Worm (Caenorhabditis elegans): ENCODE results near the gene snf-7.

snf-7 gene

DNA sequence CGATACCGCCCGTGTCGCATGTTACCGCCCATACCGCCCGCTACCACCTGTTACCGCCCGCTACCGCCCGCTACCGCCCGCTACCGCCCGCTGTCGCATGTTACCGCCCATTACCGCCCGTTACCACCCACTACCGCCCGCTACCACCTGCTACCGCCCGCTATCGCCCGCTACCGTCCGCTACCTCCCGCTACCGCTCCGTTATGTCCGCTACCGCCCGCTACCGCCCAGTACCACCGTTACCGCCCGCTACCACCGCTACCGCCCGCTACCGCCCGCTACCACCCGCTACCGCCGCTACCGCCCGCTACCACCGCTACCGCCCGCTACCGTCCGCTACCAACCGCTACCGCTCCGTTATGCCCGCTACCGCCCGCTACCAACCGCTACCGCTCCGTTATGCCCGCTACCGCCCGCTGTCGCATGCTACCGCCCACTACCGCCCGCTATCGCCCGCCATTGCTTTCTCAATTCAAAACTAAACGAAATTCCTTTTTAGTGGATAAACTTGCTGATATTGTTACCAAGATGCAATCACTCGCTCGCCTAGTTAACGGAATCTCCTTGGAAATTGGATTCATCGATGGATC lies 27.3 kb downstream of the snf-7 start:
- TF ChIP-seq flt-1 (GFP tag; IDR thresholded peaks at IDR 0.05) (peak; percentile 7; the same call in 1 of the 2 replicates), pes-1 (GFP tag; IDR thresholded peaks at IDR 0.05) (peak; percentile 49), ceh-13 (GFP tag; optimal IDR thresholded peaks at IDR 0.05) (no peak), scrt-1 (GFP tag; IDR thresholded peaks at IDR 0.05) (peak; percentile 47; the same call in 1 of the 2 replicates), B0310.2 (tag; optimal IDR thresholded peaks at IDR 0.05) (peak; percentile 17), tbx-37 (GFP tag; conservative IDR thresholded peaks at IDR 0.05) (no peak)

DNA sequence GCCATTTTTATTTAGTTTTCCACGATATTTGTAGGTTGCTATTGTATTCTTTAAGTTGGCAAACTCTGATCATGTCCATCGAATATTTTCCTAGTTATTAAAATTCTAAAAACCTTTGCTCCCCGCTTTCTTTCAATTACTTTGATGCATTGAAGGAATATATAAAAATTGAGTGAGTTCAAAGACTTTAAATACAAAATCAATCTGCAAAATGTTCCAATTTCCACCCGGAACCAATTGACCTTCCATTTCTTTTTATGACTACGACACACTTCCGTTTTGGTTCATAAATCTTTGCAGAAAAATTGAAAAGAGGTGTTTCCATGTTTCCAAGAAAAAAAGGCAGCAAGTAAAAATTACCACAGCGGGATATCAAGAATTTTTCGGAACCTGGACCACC lies 34.5 kb downstream of the snf-7 start, which contains the start of gene F54F12.2:
Gene F54F12.2 (plus strand): TSS at position 301 of the 400 bp plus-strand sequence.
- no peak for TF ChIP-seq flt-1 (GFP tag; IDR thresholded peaks at IDR 0.05)
- TF ChIP-seq ceh-36 (tag; optimal IDR thresholded peaks at IDR 0.05), result no peak
- TF ChIP-seq tra-4 (tag; optimal IDR thresholded peaks at IDR 0.05), result no peak
- no peak for TF ChIP-seq ets-7 (tag; optimal IDR thresholded peaks at IDR 0.05)
- TF ChIP-seq tbx-11 (GFP tag; IDR thresholded peaks at IDR 0.05), result no peak
- no peak for TF ChIP-seq aly-1 (tag; optimal IDR thresholded peaks at IDR 0.05)
- no peak for TF ChIP-seq hmbx-1 (tag; optimal IDR thresholded peaks at IDR 0.05)
- TF ChIP-seq hmg-4 (GFP tag; optimal IDR thresholded peaks at IDR 0.05), result no peak
- no peak for TF ChIP-seq ceh-13 (GFP tag; optimal IDR thresholded peaks at IDR 0.05)
- no peak for TF ChIP-seq scrt-1 (GFP tag; IDR thresholded peaks at IDR 0.05)
- no peak for TF ChIP-seq sea-1 (GFP tag; conservative IDR thresholded peaks at IDR 0.05)
- no peak for TF ChIP-seq pes-1 (GFP tag; IDR thresholded peaks at IDR 0.05)
- TF ChIP-seq F13C5.2 (tag; optimal IDR thresholded peaks at IDR 0.05), result no peak
- no peak for TF ChIP-seq B0310.2 (tag; optimal IDR thresholded peaks at IDR 0.05)
- no peak for TF ChIP-seq tbx-37 (GFP tag; conservative IDR thresholded peaks at IDR 0.05)
- no peak for TF ChIP-seq hnd-1 (tag; optimal IDR thresholded peaks at IDR 0.05)

DNA sequence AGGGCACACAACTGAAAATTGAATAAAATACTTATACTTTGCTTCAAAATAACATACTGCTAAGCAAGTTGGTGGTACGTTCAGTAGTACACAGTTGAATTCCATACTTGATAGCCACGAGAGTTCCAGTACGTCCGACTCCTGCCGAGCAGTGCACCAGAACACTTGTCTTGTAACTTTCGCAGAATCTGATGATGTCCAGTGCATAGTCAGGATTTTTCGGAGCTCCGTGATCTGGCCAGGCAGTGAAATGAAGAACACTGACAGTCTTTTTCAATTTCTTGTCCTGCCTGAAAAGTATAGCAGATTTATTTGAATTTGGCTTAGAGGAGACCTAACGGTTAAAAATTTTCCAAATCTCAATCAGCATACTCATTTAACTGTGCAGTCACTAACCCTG lies 44.7 kb downstream of the snf-7 start:
- no peak for TF ChIP-seq aly-1 (tag; optimal IDR thresholded peaks at IDR 0.05)
- TF ChIP-seq tra-4 (tag; optimal IDR thresholded peaks at IDR 0.05), result no peak
- TF ChIP-seq hnd-1 (tag; optimal IDR thresholded peaks at IDR 0.05), result no peak
- TF ChIP-seq scrt-1 (GFP tag; IDR thresholded peaks at IDR 0.05), result no peak
- no peak for TF ChIP-seq flt-1 (GFP tag; IDR thresholded peaks at IDR 0.05)
- no peak for TF ChIP-seq F13C5.2 (tag; optimal IDR thresholded peaks at IDR 0.05)
- TF ChIP-seq ceh-13 (GFP tag; optimal IDR thresholded peaks at IDR 0.05), result no peak
- TF ChIP-seq hmg-4 (GFP tag; optimal IDR thresholded peaks at IDR 0.05), result no peak
- TF ChIP-seq pes-1 (GFP tag; IDR thresholded peaks at IDR 0.05), result no peak
- no peak for TF ChIP-seq sea-1 (GFP tag; conservative IDR thresholded peaks at IDR 0.05)
- TF ChIP-seq tbx-11 (GFP tag; IDR thresholded peaks at IDR 0.05), result no peak
- TF ChIP-seq ets-7 (tag; optimal IDR thresholded peaks at IDR 0.05), result no peak
- no peak for TF ChIP-seq ceh-36 (tag; optimal IDR thresholded peaks at IDR 0.05)
- TF ChIP-seq B0310.2 (tag; optimal IDR thresholded peaks at IDR 0.05), result no peak

DNA sequence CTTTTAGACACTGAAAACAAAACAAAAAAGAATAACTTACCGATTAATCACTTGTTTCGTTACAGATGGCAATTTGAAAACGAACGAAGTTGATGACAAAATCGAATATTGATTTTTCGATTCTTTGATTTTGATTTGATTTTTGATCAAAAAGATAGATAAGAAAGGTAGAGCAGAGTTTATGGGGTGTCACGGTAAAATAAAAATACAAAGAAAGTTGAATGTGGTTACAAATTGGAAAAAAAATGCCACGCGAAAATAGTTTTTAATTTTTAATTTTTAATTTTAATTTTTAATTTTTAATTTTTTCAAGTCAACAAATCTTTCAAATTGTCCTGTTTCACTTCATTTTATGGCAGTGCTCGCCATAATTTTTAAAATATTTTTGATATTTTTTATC lies 50.1 kb downstream of the snf-7 start, which contains the start of gene F54F12.1:
Gene F54F12.1 (minus strand): TSS at position 101 of the 400 bp plus-strand sequence.
- TF ChIP-seq hmg-4 (GFP tag; optimal IDR thresholded peaks at IDR 0.05) (no peak), pes-1 (GFP tag; IDR thresholded peaks at IDR 0.05) (no peak), hmbx-1 (tag; optimal IDR thresholded peaks at IDR 0.05) (no peak), ceh-13 (GFP tag; optimal IDR thresholded peaks at IDR 0.05) (no peak), B0310.2 (tag; optimal IDR thresholded peaks at IDR 0.05) (no peak), tra-4 (tag; optimal IDR thresholded peaks at IDR 0.05) (no peak), tbx-11 (GFP tag; IDR thresholded peaks at IDR 0.05) (no peak), ama-1 (optimal IDR thresholded peaks at IDR 0.05) (no peak), ceh-36 (tag; optimal IDR thresholded peaks at IDR 0.05) (no peak), F13C5.2 (tag; optimal IDR thresholded peaks at IDR 0.05) (no peak), scrt-1 (GFP tag; IDR thresholded peaks at IDR 0.05) (no peak), hnd-1 (tag; optimal IDR thresholded peaks at IDR 0.05) (no peak), tbx-37 (GFP tag; conservative IDR thresholded peaks at IDR 0.05) (no peak)

DNA sequence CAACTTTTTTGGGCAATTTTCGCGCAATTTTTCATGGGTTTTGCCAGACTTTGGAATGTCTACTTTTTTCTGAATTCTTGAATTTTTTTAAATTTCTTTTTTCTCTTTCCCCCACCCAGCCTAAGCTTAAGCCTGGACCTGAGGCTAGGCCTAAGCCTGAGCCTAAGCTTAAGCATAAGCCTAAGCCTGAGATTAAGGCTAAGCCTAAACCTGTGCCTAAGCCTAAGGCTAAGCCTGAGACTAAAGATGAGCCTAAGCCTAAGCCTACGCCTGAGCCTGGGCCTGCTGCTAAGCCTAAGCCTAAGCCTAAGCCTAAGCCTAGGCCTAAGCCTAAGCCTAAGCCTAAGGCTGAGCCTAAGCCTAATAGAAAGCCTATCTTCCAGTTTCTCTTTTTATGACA lies 51.0 kb downstream of the snf-7 start:
- TF ChIP-seq scrt-1 (GFP tag; IDR thresholded peaks at IDR 0.05) (no peak), ceh-36 (tag; optimal IDR thresholded peaks at IDR 0.05) (peak; percentile 90)

DNA sequence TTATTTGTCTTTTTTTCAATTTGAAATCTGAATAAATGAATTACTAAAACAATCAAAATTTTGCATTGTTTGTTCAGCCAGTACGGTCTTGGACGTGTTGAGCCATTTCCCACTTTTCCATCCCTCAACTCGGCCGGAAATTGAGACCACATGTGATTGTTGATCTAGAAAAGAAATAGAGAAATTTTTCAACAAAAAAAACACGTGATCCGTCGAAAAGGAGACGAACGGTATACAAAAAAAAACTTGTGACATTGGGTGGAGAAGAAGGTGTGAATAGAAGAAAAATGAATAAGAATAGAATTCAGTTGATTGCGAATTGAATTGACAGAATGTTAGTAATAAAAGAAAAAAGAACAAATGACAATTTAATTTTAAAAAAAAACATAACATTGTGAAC lies 51.5 kb downstream of the snf-7 start:
- no peak for TF ChIP-seq flt-1 (GFP tag; IDR thresholded peaks at IDR 0.05)
- no peak for TF ChIP-seq ceh-13 (GFP tag; optimal IDR thresholded peaks at IDR 0.05)
- no peak for TF ChIP-seq B0310.2 (tag; optimal IDR thresholded peaks at IDR 0.05)
- no peak for TF ChIP-seq pes-1 (GFP tag; IDR thresholded peaks at IDR 0.05)
- TF ChIP-seq scrt-1 (GFP tag; IDR thresholded peaks at IDR 0.05), result no peak

DNA sequence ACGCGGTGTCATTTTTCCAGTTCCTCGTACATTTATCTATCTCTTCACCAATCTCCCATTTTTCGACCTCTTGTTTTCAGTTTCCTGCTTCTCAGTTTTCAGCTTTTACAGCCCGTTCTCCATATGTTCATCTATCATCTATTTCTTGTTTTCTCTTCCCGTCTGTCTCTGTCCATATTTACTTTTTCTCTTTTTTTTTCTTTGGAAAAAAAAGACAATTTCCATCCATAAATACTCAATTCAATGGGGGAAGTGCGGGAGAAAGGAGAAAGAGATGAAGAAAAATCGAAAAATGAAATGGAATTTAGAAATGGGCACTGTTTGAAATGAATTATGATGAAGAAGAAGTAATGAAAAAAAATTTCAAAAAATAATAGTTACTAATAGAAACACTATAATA lies 52.9 kb downstream of the snf-7 start:
- TF ChIP-seq aly-1 (tag; optimal IDR thresholded peaks at IDR 0.05) (no peak), F13C5.2 (tag; optimal IDR thresholded peaks at IDR 0.05) (no peak), B0310.2 (tag; optimal IDR thresholded peaks at IDR 0.05) (no peak), tbx-37 (GFP tag; conservative IDR thresholded peaks at IDR 0.05) (no peak), ceh-36 (tag; optimal IDR thresholded peaks at IDR 0.05) (no peak), sea-1 (GFP tag; conservative IDR thresholded peaks at IDR 0.05) (no peak), hmbx-1 (tag; optimal IDR thresholded peaks at IDR 0.05) (no peak), ets-7 (tag; optimal IDR thresholded peaks at IDR 0.05) (no peak), flt-1 (GFP tag; IDR thresholded peaks at IDR 0.05) (no peak), hmg-4 (GFP tag; optimal IDR thresholded peaks at IDR 0.05) (no peak), tbx-11 (GFP tag; IDR thresholded peaks at IDR 0.05) (no peak), hnd-1 (tag; optimal IDR thresholded peaks at IDR 0.05) (no peak), ama-1 (optimal IDR thresholded peaks at IDR 0.05) (no peak), tra-4 (tag; optimal IDR thresholded peaks at IDR 0.05) (no peak), ceh-13 (GFP tag; optimal IDR thresholded peaks at IDR 0.05) (no peak), pes-1 (GFP tag; IDR thresholded peaks at IDR 0.05) (no peak)

DNA sequence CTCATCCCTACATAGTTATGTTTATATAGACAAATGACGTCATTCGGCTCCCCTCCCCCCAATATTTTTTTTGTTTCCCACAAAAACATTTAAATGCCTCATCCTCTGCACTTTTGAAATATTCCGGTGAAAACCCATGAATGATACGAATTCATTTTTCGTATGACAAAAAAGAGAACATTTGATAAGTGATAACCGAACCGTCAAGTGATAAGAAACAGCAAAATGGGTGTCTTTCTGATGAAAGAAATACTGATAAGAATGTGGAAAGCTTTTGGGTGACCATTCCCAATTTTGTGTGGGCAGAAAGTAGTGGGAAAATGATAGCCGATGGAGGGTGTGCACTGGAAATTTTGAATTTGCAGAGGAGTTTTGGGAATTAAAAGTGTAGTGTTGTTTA lies 54.1 kb downstream of the snf-7 start:
- TF ChIP-seq hmbx-1 (tag; optimal IDR thresholded peaks at IDR 0.05) (no peak), flt-1 (GFP tag; IDR thresholded peaks at IDR 0.05) (no peak), ceh-36 (tag; optimal IDR thresholded peaks at IDR 0.05) (no peak), tbx-11 (GFP tag; IDR thresholded peaks at IDR 0.05) (no peak), sea-1 (GFP tag; conservative IDR thresholded peaks at IDR 0.05) (no peak), ets-7 (tag; optimal IDR thresholded peaks at IDR 0.05) (no peak), ceh-13 (GFP tag; optimal IDR thresholded peaks at IDR 0.05) (no peak), ama-1 (optimal IDR thresholded peaks at IDR 0.05) (no peak), hmg-4 (GFP tag; optimal IDR thresholded peaks at IDR 0.05) (no peak), B0310.2 (tag; optimal IDR thresholded peaks at IDR 0.05) (no peak), F13C5.2 (tag; optimal IDR thresholded peaks at IDR 0.05) (no peak), hnd-1 (tag; optimal IDR thresholded peaks at IDR 0.05) (no peak), tra-4 (tag; optimal IDR thresholded peaks at IDR 0.05) (no peak), aly-1 (tag; optimal IDR thresholded peaks at IDR 0.05) (no peak), tbx-37 (GFP tag; conservative IDR thresholded peaks at IDR 0.05) (no peak), pes-1 (GFP tag; IDR thresholded peaks at IDR 0.05) (no peak), scrt-1 (GFP tag; IDR thresholded peaks at IDR 0.05) (no peak)
